Fruit fly (Drosophila melanogaster) whole organism, wandering third instar larva: Measurements from ENCODE around the gene CG46042.

Source experiments
- CG32264 ChIP-seq: fragments of 200-800 bp; sonication (Bioruptor generic); optimal IDR thresholded peaks from 2 replicates; lab custom pipeline; 2016; ENCODE audit warnings: missing biosample characterization, missing genetic modification characterization
- CrebA ChIP-seq: fragments of 200-800 bp; sonication (Bioruptor generic); optimal IDR thresholded peaks from 2 replicates; lab custom pipeline; 2016; ENCODE audit warnings: missing biosample characterization, mild to moderate bottlenecking, missing genetic modification characterization, borderline replicate concordance
- Dfd ChIP-seq: fragments of >200 bp; optimal IDR thresholded peaks from 2 replicates; lab custom pipeline; 2017; ENCODE audit warnings: missing biosample characterization, missing genetic modification characterization
- OdsH ChIP-seq: fragments of 200-800 bp; sonication (Bioruptor generic); optimal IDR thresholded peaks from 2 replicates; lab custom pipeline; 2016; ENCODE audit warnings: missing biosample characterization, mild to moderate bottlenecking, missing genetic modification characterization
- Rel ChIP-seq, 2 experiments: fragments of 200-800 bp; sonication (Bioruptor generic) in 1 of 2; optimal IDR thresholded peaks; 2 replicates in 1 of 2; 3 replicates in 1 of 2; lab custom pipeline; 2016 to 2019; ENCODE audit warnings: mild to moderate bottlenecking in 2 of 2, missing biosample characterization in 2 of 2, missing genetic modification characterization in 2 of 2, moderate library complexity in 1 of 2
- dl ChIP-seq, 2 experiments: fragments of 175-275, 200-275 bp in 1 of 2; fragments of 200-275 bp in 1 of 2; sonication (Bioruptor generic); optimal IDR thresholded peaks; lab custom pipeline; 2018; ENCODE audit warnings: mild to moderate bottlenecking in 2 of 2, missing biosample characterization in 2 of 2, missing genetic modification characterization in 2 of 2, moderate library complexity in 2 of 2; ENCODE audit not compliant: partially characterized antibody in 2 of 2, insufficient read depth in 1 of 2
- fru ChIP-seq: fragments of 200-800 bp; sonication (Bioruptor generic); optimal IDR thresholded peaks from 3 replicates; lab custom pipeline; 2016; ENCODE audit warnings: missing biosample characterization, mild to moderate bottlenecking, missing genetic modification characterization
- h ChIP-seq: fragments of 200-800 bp; sonication (Bioruptor generic); optimal IDR thresholded peaks from 3 replicates; lab custom pipeline; 2016; ENCODE audit warnings: missing biosample characterization, mild to moderate bottlenecking, missing genetic modification characterization
- lola ChIP-seq: fragments of >200 bp; optimal IDR thresholded peaks from 2 replicates; lab custom pipeline; 2017; ENCODE audit warnings: missing biosample characterization, missing genetic modification characterization
- rgr ChIP-seq: fragments of 200-800 bp; sonication (Bioruptor generic); optimal IDR thresholded peaks from 3 replicates; lab custom pipeline; 2016; ENCODE audit warnings: missing biosample characterization, mild to moderate bottlenecking, missing genetic modification characterization

DNA sequence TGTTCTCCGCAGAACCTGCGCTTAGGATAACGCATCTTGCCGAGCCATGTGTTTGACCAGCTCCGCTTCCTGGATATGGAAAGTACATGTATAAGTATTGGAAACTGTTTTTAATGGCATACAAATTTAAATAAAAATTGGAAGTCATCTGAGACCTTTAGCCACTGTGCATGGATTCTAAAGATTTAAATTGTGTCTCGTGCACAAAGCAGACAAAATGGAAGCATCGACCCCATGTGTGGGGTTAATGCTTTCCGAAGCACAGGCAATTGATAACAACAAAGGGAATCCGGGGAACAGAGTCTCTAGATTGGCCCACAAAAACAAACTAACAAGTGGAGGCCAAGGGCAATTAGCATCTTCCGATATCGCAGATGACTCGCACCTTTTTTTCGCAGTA is 40.5 kb downstream of the CG46042 start:
- TF ChIP-seq OdsH (no peak), Rel (GFP tag; optimal IDR thresholded peaks at IDR 0.05; lab: Kevin White, UChicago) (no peak), Rel (tag; optimal IDR thresholded peaks at IDR 0.05; lab: Kevin White, UChicago) (peak; percentile 62), dl (GFP tag; optimal IDR thresholded peaks at IDR 0.05; lab: Kevin White, UChicago; ENCODE audit: insufficient read depth in 1 of 2, partially characterized antibody in 2 of 2) (no peak), CG32264 (GFP tag; lab: Kevin White, UChicago) (no peak), fru (no peak), rgr (no peak), Dfd (GFP tag; lab: Kevin White, UChicago) (no peak), lola (GFP tag; lab: Kevin White, UChicago) (no peak), CrebA (GFP tag; lab: Kevin White, UChicago) (no peak), h (no peak)
